Worm (Caenorhabditis elegans): Measurements from ENCODE around the gene K06H7.2.
A peak's percentile ranks its signal among the peaks of the same experiment; 100 is the strongest.

K06H7.2 gene

DNA sequence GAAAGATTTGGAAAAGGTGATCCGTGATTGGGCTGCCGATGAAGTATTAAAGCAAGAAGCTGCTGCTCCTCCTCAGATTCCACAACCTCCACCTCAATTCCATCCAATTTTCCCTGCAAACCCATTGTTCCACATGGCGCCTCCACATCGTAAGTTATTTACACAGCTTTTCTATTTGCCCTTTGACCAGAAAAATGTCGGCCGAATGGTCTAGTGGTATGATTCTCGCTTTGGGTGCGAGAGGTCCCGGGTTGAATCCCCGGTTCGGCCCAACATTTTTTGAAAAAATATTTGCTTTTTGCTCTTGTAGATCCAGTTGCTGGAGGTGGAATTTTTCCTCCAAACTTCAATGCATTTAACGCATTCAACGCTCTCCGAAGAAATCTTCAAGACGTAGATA, 24.2 kb upstream of the K06H7.2 start:
- TF ChIP-seq unc-62 (GFP tag; optimal IDR thresholded peaks at IDR 0.05) (no peak), nhr-19 (GFP tag; conservative IDR thresholded peaks at IDR 0.05) (0 out of 2 replicates have a peak, but pooled peaks have one; percentile 11), unc-86 (tag; optimal IDR thresholded peaks at IDR 0.05) (no peak), hlh-4 (tag; optimal IDR thresholded peaks at IDR 0.05) (no peak), irx-1 (tag; optimal IDR thresholded peaks at IDR 0.05) (no peak), snpc-4 (tag; optimal IDR thresholded peaks at IDR 0.05) (peak; percentile 5), nhr-237 (tag; optimal IDR thresholded peaks at IDR 0.05) (no peak), lsy-2 (tag; optimal IDR thresholded peaks at IDR 0.05) (peak in 1 of 2 experiments; percentile 12), elt-3 (tag; optimal IDR thresholded peaks at IDR 0.05) (no peak), efl-1 (optimal IDR thresholded peaks at IDR 0.05) (peak in 1 of 2 experiments; percentile 15), efl-1 (GFP tag; optimal IDR thresholded peaks at IDR 0.05 in 1 of 2) (no peak), nhr-77 (tag; optimal IDR thresholded peaks at IDR 0.05) (no peak), nhr-28 (tag; optimal IDR thresholded peaks at IDR 0.05) (no peak), rnt-1 (tag; optimal IDR thresholded peaks at IDR 0.05) (peak; percentile 36)

DNA sequence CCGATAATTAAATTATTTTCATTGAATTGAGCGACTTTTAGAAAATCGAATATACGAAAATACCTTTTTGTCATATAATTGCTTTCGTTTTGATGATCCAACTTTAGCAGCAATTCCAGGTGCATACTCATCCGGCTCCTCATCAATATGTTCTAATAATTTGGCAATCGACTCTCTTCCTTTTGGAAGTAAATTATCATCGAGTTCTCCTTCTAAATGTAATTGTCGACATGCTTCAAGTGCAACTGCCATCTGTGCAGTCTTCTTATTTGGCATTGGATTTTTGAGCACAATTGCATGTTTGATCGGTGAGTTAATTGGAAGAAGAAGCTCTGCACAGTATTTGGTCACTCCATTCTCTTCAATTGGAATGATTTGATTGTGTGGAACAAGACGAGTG, 16.2 kb upstream of the K06H7.2 start:
- no peak for TF ChIP-seq zip-4 (GFP tag; optimal IDR thresholded peaks at IDR 0.05)
- TF ChIP-seq C34B4.2 (tag; optimal IDR thresholded peaks at IDR 0.05), result no peak
- no peak for TF ChIP-seq lir-3 (tag; optimal IDR thresholded peaks at IDR 0.05; ENCODE audit: poor library complexity)

DNA sequence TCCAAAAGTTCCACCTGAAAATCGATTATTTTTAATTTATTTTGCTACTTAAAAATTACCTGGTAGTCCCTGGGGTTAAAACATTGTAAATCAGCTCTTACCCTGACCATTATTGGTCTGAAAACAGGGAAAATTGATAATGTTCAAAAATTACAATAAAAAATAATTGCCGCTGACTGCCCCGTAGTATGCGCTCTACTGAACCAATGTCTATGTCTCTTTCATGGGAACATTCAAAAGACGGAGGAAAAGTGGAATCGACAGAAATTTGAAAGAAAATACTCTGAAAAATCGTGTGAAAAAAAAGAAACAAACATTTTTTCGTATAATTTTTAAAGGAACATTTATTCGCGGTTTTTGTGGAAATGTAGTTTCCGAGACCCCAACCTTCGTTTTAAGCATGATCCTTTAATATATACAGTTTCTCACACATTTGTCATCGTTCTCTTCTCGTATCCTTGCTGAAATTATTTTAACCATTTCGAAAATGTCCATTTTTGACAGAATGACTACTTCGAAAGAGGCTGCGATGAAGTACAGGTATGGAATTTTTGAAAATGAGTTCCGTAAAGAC, 13.1 kb upstream of the K06H7.2 start, which contains the start of the genes dcr-1 and apc-2:
dcr-1 (minus strand) TSS at position 117 of the 574 bp plus-strand sequence.
apc-2 (plus strand) TSS at position 465 of the 574 bp plus-strand sequence.
- TF ChIP-seq tbx-2 (tag; optimal IDR thresholded peaks at IDR 0.05), result no peak
- TF ChIP-seq nhr-84 (tag; optimal IDR thresholded peaks at IDR 0.05), result no peak
- no peak for TF ChIP-seq nhr-20 (tag; optimal IDR thresholded peaks at IDR 0.05)
- peak in 1 of 3 experiments; percentile 60 for TF ChIP-seq dpl-1 (GFP tag; optimal IDR thresholded peaks at IDR 0.05)
- no peak for TF ChIP-seq nhr-76 (tag; optimal IDR thresholded peaks at IDR 0.05)
- no peak for TF ChIP-seq ces-1 (GFP tag; optimal IDR thresholded peaks at IDR 0.05)
- TF ChIP-seq nhr-19 (GFP tag; conservative IDR thresholded peaks at IDR 0.05), result no peak
- no peak for TF ChIP-seq zag-1 (tag; optimal IDR thresholded peaks at IDR 0.05)
- no peak for TF ChIP-seq ceh-90 (tag; optimal IDR thresholded peaks at IDR 0.05)
- TF ChIP-seq C34B4.2 (tag; optimal IDR thresholded peaks at IDR 0.05), result no peak
- TF ChIP-seq hpl-2 (GFP tag; optimal IDR thresholded peaks at IDR 0.05), result no peak
- TF ChIP-seq nhr-237 (tag; optimal IDR thresholded peaks at IDR 0.05), result no peak
- TF ChIP-seq snu-23 (GFP tag; optimal IDR thresholded peaks at IDR 0.05), result no peak
- TF ChIP-seq unc-62 (GFP tag; optimal IDR thresholded peaks at IDR 0.05), result no peak
- no peak for TF ChIP-seq fkh-10 (GFP tag; optimal IDR thresholded peaks at IDR 0.05)
- no peak for TF ChIP-seq nhr-77 (tag; optimal IDR thresholded peaks at IDR 0.05)
- TF ChIP-seq aly-2 (tag; optimal IDR thresholded peaks at IDR 0.05), result no peak
- TF ChIP-seq efl-1 (optimal IDR thresholded peaks at IDR 0.05), result peak; percentile 22 to 36
- peak; percentile 26 to 89 for TF ChIP-seq efl-1 (GFP tag; optimal IDR thresholded peaks at IDR 0.05 in 1 of 2)
- no peak for TF ChIP-seq alr-1 (tag; optimal IDR thresholded peaks at IDR 0.05; ENCODE audit: borderline replicate concordance)
- TF ChIP-seq lsy-2 (tag; optimal IDR thresholded peaks at IDR 0.05), result peak in 1 of 2 experiments; percentile 41
- TF ChIP-seq skn-1 (tag; optimal IDR thresholded peaks at IDR 0.05), result no peak
- no peak for TF ChIP-seq unc-130 (tag; optimal IDR thresholded peaks at IDR 0.05)
- TF ChIP-seq snpc-4 (tag; optimal IDR thresholded peaks at IDR 0.05), result no peak
- TF ChIP-seq ztf-11 (tag; optimal IDR thresholded peaks at IDR 0.05), result no peak
- TF ChIP-seq nhr-90 (tag; optimal IDR thresholded peaks at IDR 0.05; ENCODE audit: poor library complexity), result no peak
- TF ChIP-seq zip-4 (GFP tag; optimal IDR thresholded peaks at IDR 0.05), result no peak
- no peak for TF ChIP-seq mep-1 (tag; optimal IDR thresholded peaks at IDR 0.05)
- peak in 1 of 2 experiments; percentile 56 for TF ChIP-seq lin-35 (GFP tag; optimal IDR thresholded peaks at IDR 0.05)
- TF ChIP-seq nhr-71 (tag; optimal IDR thresholded peaks at IDR 0.05), result no peak
- TF ChIP-seq ztf-4 (tag; optimal IDR thresholded peaks at IDR 0.05), result no peak
- no peak for TF ChIP-seq nhr-11 (tag; optimal IDR thresholded peaks at IDR 0.05)
- no peak for TF ChIP-seq vab-15 (tag; optimal IDR thresholded peaks at IDR 0.05)
- TF ChIP-seq lin-14 (GFP tag; optimal IDR thresholded peaks at IDR 0.05), result no peak
- TF ChIP-seq nhr-47 (tag; optimal IDR thresholded peaks at IDR 0.05), result no peak
- no peak for TF ChIP-seq rnt-1 (tag; optimal IDR thresholded peaks at IDR 0.05)
- TF ChIP-seq ets-5 (GFP tag; IDR thresholded peaks at IDR 0.05), result no peak
- no peak for TF ChIP-seq lin-15B (tag; optimal IDR thresholded peaks at IDR 0.05)
- peak; percentile 3 for TF ChIP-seq nhr-85 (tag)
- TF ChIP-seq sox-4 (tag; optimal IDR thresholded peaks at IDR 0.05), result no peak
- no peak for TF ChIP-seq unc-30 (tag; optimal IDR thresholded peaks at IDR 0.05)
- TF ChIP-seq xbp-1 (tag; optimal IDR thresholded peaks at IDR 0.05), result no peak
